Worm (Caenorhabditis elegans): Measurements from ENCODE around the gene C17F4.8.

DNA sequence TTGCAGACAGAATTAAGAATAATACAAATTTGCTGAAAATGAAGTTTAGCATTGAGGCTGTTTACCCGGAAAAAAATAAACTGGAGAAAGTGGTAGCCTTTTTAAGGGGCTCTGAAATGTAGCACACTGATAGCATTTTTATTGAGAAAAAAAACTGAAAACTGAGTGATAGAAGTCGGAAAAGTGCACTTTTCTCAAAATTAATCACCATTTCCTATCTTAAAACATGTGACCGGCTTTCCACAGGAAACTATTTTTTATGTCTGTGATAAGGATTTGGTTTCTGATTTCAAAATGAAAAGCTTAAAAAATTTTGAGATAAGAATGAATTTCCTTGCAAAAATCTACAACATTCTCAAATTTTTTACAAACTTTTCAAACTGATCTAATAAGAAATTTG, 13.9 kb downstream of the C17F4.8 start, which contains the start of gene ZC239.22:
- TF ChIP-seq ama-1 (optimal IDR thresholded peaks at IDR 0.05) (no peak), ceh-13 (GFP tag; optimal IDR thresholded peaks at IDR 0.05) (no peak), aly-1 (tag; optimal IDR thresholded peaks at IDR 0.05) (no peak), tbx-37 (GFP tag; conservative IDR thresholded peaks at IDR 0.05) (no peak), flt-1 (GFP tag; IDR thresholded peaks at IDR 0.05) (no peak), F13C5.2 (tag; optimal IDR thresholded peaks at IDR 0.05) (no peak), pes-1 (GFP tag; IDR thresholded peaks at IDR 0.05) (no peak), tra-4 (tag; optimal IDR thresholded peaks at IDR 0.05) (no peak), hmg-4 (GFP tag; optimal IDR thresholded peaks at IDR 0.05) (no peak), tbx-11 (GFP tag; IDR thresholded peaks at IDR 0.05) (no peak)

All from whole organism, early embryonic.